Worm (Caenorhabditis elegans) whole organism, L4 larva: ENCODE results near the gene idpp-6.

Experiments
- D1046.2 ChIP-seq: fragments of 200-800 bp; sonication (Bioruptor generic); IDR thresholded peaks from 2 replicates; pipeline ENCODE4 v1.3.6; 2022; ENCODE audit warnings: missing genetic modification characterization, missing compliant biosample characterization
- F37D6.2 ChIP-seq: sonication (generic microtip); optimal IDR thresholded peaks from 2 replicates; lab custom pipeline; 2016; ENCODE audit warnings: mild to moderate bottlenecking, missing genetic modification characterization, missing compliant biosample characterization
- ZK337.2 ChIP-seq: fragments of 200-800 bp; sonication (Bioruptor generic); IDR thresholded peaks from 2 replicates; pipeline ENCODE4 v1.3.6; 2022; ENCODE audit warnings: missing genetic modification reagents, missing genetic modification characterization, missing compliant biosample characterization
- aha-1 ChIP-seq: fragments of 150-350 bp; peaks from one replicate; lab custom pipeline; 2014; ENCODE audit warnings: missing biosample characterization, missing genetic modification characterization
- aly-2 ChIP-seq: sonication (generic microtip); optimal IDR thresholded peaks from 2 replicates; lab custom pipeline; 2018; ENCODE audit warnings: missing biosample characterization, missing genetic modification characterization
- ama-1 ChIP-seq: fragments of 150-350 bp; optimal IDR thresholded peaks from 2 replicates; lab custom pipeline; 2014; ENCODE audit warnings: inconsistent platforms, mixed read lengths
- arid-1 ChIP-seq: fragments of 200-800 bp; sonication (Bioruptor generic); conservative IDR thresholded peaks from 2 replicates; pipeline ENCODE4 v1.3.6; 2022; ENCODE audit warnings: missing genetic modification reagents, missing genetic modification characterization, missing compliant biosample characterization
- ceh-28 ChIP-seq: fragments of 150-350 bp; optimal IDR thresholded peaks from 2 replicates; lab custom pipeline; 2014; ENCODE audit warnings: missing biosample characterization, missing genetic modification reagents, missing genetic modification characterization
- ceh-82 ChIP-seq: sonication (generic microtip); optimal IDR thresholded peaks from 2 replicates; lab custom pipeline; 2017; ENCODE audit warnings: missing biosample characterization, missing genetic modification characterization
- ctbp-1 ChIP-seq: fragments of 200-800 bp; sonication (Bioruptor generic); IDR thresholded peaks from 2 replicates; pipeline ENCODE4 v1.3.6; 2022; ENCODE audit warnings: missing genetic modification reagents, missing genetic modification characterization, missing compliant biosample characterization
- daf-12 ChIP-seq: fragments of 150-350 bp; optimal IDR thresholded peaks from 2 replicates; lab custom pipeline; 2014; ENCODE audit warnings: missing biosample characterization, missing genetic modification reagents, missing genetic modification characterization
- daf-19 ChIP-seq: fragments of 200-800 bp; sonication (Bioruptor generic); conservative IDR thresholded peaks from 2 replicates; pipeline ENCODE4 v1.3.6; 2022; ENCODE audit warnings: missing genetic modification characterization, missing compliant biosample characterization
- dmd-9 ChIP-seq: fragments of 200-800 bp; sonication (Bioruptor generic); IDR thresholded peaks from 2 replicates; pipeline ENCODE4 v1.3.6; 2022; ENCODE audit warnings: missing genetic modification reagents, missing genetic modification characterization, missing compliant biosample characterization
- fkh-10 ChIP-seq: fragments of 150-350 bp; optimal IDR thresholded peaks from 2 replicates; lab custom pipeline; 2014; ENCODE audit warnings: missing biosample characterization, missing genetic modification reagents, missing genetic modification characterization
- hif-1 ChIP-seq, 2 experiments: sonication (generic microtip); optimal IDR thresholded peaks; 2 replicates each; lab custom pipeline; 2016 to 2017; ENCODE audit warnings: missing compliant biosample characterization in 2 of 2, missing genetic modification characterization in 2 of 2, missing genetic modification reagents in 2 of 2, missing genotype in 2 of 2, mild to moderate bottlenecking in 1 of 2
- hlh-11 ChIP-seq: fragments of 200-800 bp; sonication (Bioruptor generic); optimal IDR thresholded peaks from 2 replicates; lab custom pipeline; 2018; ENCODE audit warnings: mild to moderate bottlenecking, missing genetic modification characterization, missing compliant biosample characterization
- hlh-30 ChIP-seq: sonication (generic microtip); optimal IDR thresholded peaks from 2 replicates; lab custom pipeline; 2017; ENCODE audit warnings: antibody characterized with exemption, mild to moderate bottlenecking, missing genetic modification characterization, missing compliant biosample characterization; ENCODE audit not compliant: insufficient read depth
- hmg-1.1 ChIP-seq: fragments of 200-800 bp; sonication (Bioruptor generic); IDR thresholded peaks from 2 replicates; pipeline ENCODE4 v1.3.6; 2022; ENCODE audit warnings: missing genetic modification reagents, missing genetic modification characterization, missing compliant biosample characterization
- jun-1 ChIP-seq: fragments of 150-350 bp; optimal IDR thresholded peaks from 2 replicates; lab custom pipeline; 2014; ENCODE audit warnings: missing biosample characterization, missing genetic modification reagents, missing genetic modification characterization
- lin-38 ChIP-seq: fragments of 200-800 bp; sonication (Bioruptor generic); IDR thresholded peaks from 2 replicates; pipeline ENCODE4 v1.3.6; 2022; ENCODE audit warnings: missing genetic modification reagents, missing genetic modification characterization, missing compliant biosample characterization
- lin-39 ChIP-seq: fragments of 150-350 bp; optimal IDR thresholded peaks from 2 replicates; lab custom pipeline; 2014; ENCODE audit warnings: missing biosample characterization, missing genetic modification reagents, missing genetic modification characterization
- lsy-2 ChIP-seq, 2 experiments: fragments of 150-350 bp in 1 of 2; sonication (generic microtip) in 1 of 2; optimal IDR thresholded peaks; 2 replicates each; lab custom pipeline; 2014 to 2017; ENCODE audit warnings: missing biosample characterization in 2 of 2, missing genetic modification characterization in 2 of 2
- madf-9 ChIP-seq: fragments of 200-800 bp; sonication (Bioruptor generic); conservative IDR thresholded peaks from 2 replicates; pipeline ENCODE4 v1.3.6; 2022; ENCODE audit warnings: missing genetic modification reagents, missing genetic modification characterization, missing compliant biosample characterization
- mdt-29 ChIP-seq: fragments of 200-800 bp; sonication (Bioruptor generic); IDR thresholded peaks from 2 replicates; pipeline ENCODE4 v1.3.6; 2022; ENCODE audit warnings: missing genetic modification reagents, missing genetic modification characterization, missing compliant biosample characterization
- mep-1 ChIP-seq: fragments of 150-350 bp; sonication (generic microtip); optimal IDR thresholded peaks from 3 replicates; lab custom pipeline; 2014; ENCODE audit warnings: missing biosample characterization, missing genetic modification characterization
- mes-2 ChIP-seq: sonication (generic microtip); optimal IDR thresholded peaks from 2 replicates; lab custom pipeline; 2016; ENCODE audit warnings: missing genotype, mild to moderate bottlenecking, missing genetic modification characterization, missing compliant biosample characterization; ENCODE audit not compliant: poor library complexity, severe bottlenecking
- nhr-10 ChIP-seq: fragments of 150-350 bp; optimal IDR thresholded peaks from 2 replicates; lab custom pipeline; 2014; ENCODE audit warnings: missing biosample characterization, missing genetic modification characterization
- nhr-102 ChIP-seq: sonication (generic microtip); optimal IDR thresholded peaks from 2 replicates; lab custom pipeline; 2016; ENCODE audit warnings: mild to moderate bottlenecking, missing genetic modification characterization, moderate library complexity, missing compliant biosample characterization
- nhr-11 ChIP-seq: fragments of 150-350 bp; optimal IDR thresholded peaks from 2 replicates; lab custom pipeline; 2014; ENCODE audit warnings: missing biosample characterization, missing genetic modification characterization
- nhr-237 ChIP-seq: sonication (generic microtip); optimal IDR thresholded peaks from 2 replicates; lab custom pipeline; 2017; ENCODE audit warnings: missing biosample characterization, missing genetic modification characterization
- nhr-25 ChIP-seq: sonication (generic microtip); optimal IDR thresholded peaks from 2 replicates; lab custom pipeline; 2017; ENCODE audit warnings: missing genetic modification characterization, mild to moderate bottlenecking, missing compliant biosample characterization, antibody characterized with exemption, moderate library complexity, borderline replicate concordance; ENCODE audit not compliant: insufficient read depth
- nhr-28 ChIP-seq: fragments of 150-350 bp; optimal IDR thresholded peaks from 2 replicates; lab custom pipeline; 2014; ENCODE audit warnings: missing biosample characterization, missing genetic modification characterization
- nhr-41 ChIP-seq: fragments of 200-800 bp; sonication (Bioruptor generic); IDR thresholded peaks from 2 replicates; pipeline ENCODE4 v1.3.6; 2022; ENCODE audit warnings: missing genetic modification reagents, missing genetic modification characterization, missing compliant biosample characterization
- nhr-48 ChIP-seq: sonication (generic microtip); optimal IDR thresholded peaks from 2 replicates; lab custom pipeline; 2016; ENCODE audit warnings: mild to moderate bottlenecking, missing genetic modification characterization, missing compliant biosample characterization
- nhr-76 ChIP-seq: fragments of 150-350 bp; optimal IDR thresholded peaks from 2 replicates; lab custom pipeline; 2014; ENCODE audit warnings: missing biosample characterization, missing genetic modification characterization
- pha-4 ChIP-seq, 2 experiments: fragments of 150-350 bp in 1 of 2; fragments of 200-800 bp in 1 of 2; sonication (Bioruptor generic) in 1 of 2; IDR thresholded peaks in 1 of 2; optimal IDR thresholded peaks in 1 of 2; 2 replicates each; pipeline versions ENCODE4 v1.3.6 to Lab custom; 2014 to 2022; ENCODE audit warnings: missing genetic modification characterization in 2 of 2, missing genetic modification reagents in 2 of 2, missing biosample characterization in 1 of 2, missing compliant biosample characterization in 1 of 2
- php-3 ChIP-seq: fragments of 200-800 bp; sonication (Bioruptor generic); IDR thresholded peaks from 2 replicates; pipeline ENCODE4 v1.3.6; 2022; ENCODE audit warnings: missing genetic modification reagents, missing genetic modification characterization, missing compliant biosample characterization
- saeg-2 ChIP-seq: fragments of 200-800 bp; sonication (Bioruptor generic); IDR thresholded peaks from 2 replicates; pipeline ENCODE4 v1.3.6; 2022; ENCODE audit warnings: missing genetic modification reagents, missing genetic modification characterization, missing compliant biosample characterization
- skn-1 ChIP-seq: fragments of 150-350 bp; optimal IDR thresholded peaks from 2 replicates; lab custom pipeline; 2014; ENCODE audit warnings: missing biosample characterization, missing genetic modification characterization
- tag-97 ChIP-seq: fragments of 200-800 bp; sonication (Bioruptor generic); IDR thresholded peaks from 2 replicates; pipeline ENCODE4 v1.3.6; 2022; ENCODE audit warnings: missing genetic modification characterization, missing compliant biosample characterization
- unc-62 ChIP-seq, 3 experiments: fragments of 150-350 bp in 1 of 3; sonication (generic microtip); optimal IDR thresholded peaks in 2 of 3; peaks in 1 of 3; 1 replicate in 1 of 3; 2 replicates in 2 of 3; lab custom pipeline; 2014 to 2017; ENCODE audit warnings: missing biosample characterization in 3 of 3, missing genetic modification characterization in 3 of 3, missing genetic modification reagents in 3 of 3, missing genotype in 1 of 3
- zag-1 ChIP-seq: fragments of 150-350 bp; optimal IDR thresholded peaks from 2 replicates; lab custom pipeline; 2014; ENCODE audit warnings: missing biosample characterization, missing genetic modification characterization
- zfp-3 ChIP-seq: fragments of 200-800 bp; sonication (Bioruptor generic); conservative IDR thresholded peaks from 2 replicates; pipeline ENCODE4 v1.3.6; 2022; ENCODE audit warnings: missing genetic modification reagents, missing genetic modification characterization, missing compliant biosample characterization

idpp-6 gene

DNA sequence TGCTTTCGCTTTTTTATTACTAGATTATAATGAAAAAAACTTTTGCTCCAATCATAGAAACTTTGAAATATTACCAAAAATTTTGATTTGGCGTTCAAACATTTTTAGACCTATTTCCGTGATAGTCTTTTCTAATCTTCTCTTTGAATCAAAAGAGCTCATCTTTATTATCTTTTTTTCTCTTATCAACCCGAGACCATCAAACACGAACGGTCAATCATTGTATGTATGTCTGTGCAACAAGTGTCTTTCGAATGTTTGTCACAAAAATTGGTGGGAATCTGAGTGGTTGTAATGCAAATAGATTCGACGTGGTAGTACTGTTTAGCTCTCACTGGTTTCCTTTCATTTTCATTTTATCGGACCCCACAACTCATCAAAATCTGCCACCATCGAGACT, 16.8 kb downstream of the idpp-6 start, which contains the start of gene M03A8.3:
TSS of gene M03A8.3 (plus strand) at position 278 of the 400 bp plus-strand sequence.
- no peak for TF ChIP-seq lsy-2 (tag; optimal IDR thresholded peaks at IDR 0.05; lab: Kevin White, UChicago)
- TF ChIP-seq hlh-11 (tag; lab: Kevin White, UChicago): peak; percentile 19
- peak; percentile 71 for TF ChIP-seq aha-1

DNA sequence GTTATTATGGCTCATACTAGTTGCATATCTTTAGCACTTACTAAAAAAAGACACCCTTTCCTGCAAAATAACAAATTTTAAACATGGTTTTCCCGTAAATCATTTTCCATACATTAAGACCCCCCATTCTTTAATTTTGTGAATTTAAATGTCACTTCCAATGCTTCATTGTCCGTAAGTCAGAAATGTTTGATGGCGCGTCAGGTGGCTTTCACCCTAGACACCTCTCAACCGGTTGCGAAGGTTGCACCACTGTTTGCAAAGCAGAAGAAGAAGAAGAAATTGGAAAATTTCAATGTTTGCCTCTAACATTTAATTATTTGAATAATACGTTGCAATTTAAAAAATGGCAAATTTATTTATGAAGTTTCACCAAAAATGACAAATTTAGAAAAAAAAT, 18.6 kb downstream of the idpp-6 start:
- TF ChIP-seq F37D6.2 (tag; lab: Kevin White, UChicago) (no peak), hlh-11 (tag; lab: Kevin White, UChicago) (no peak), aha-1 (no peak), D1046.2 (GFP tag; lab: Robert Waterston, UW) (no peak), mdt-29 (no peak), nhr-10 (no peak), zfp-3 (GFP tag; lab: Robert Waterston, UW) (no peak), nhr-11 (tag; lab: Kevin White, UChicago) (no peak), unc-62 (GFP tag; optimal IDR thresholded peaks at IDR 0.05 in 1 of 2; lab: Kevin White, UChicago) (no peak), unc-62 (tag; optimal IDR thresholded peaks at IDR 0.05; lab: Kevin White, UChicago) (no peak), zag-1 (tag; lab: Kevin White, UChicago) (no peak), saeg-2 (GFP tag; lab: Robert Waterston, UW) (no peak), lsy-2 (tag; optimal IDR thresholded peaks at IDR 0.05; lab: Kevin White, UChicago) (no peak), ama-1 (lab: Kevin White, UChicago) (no peak)

DNA sequence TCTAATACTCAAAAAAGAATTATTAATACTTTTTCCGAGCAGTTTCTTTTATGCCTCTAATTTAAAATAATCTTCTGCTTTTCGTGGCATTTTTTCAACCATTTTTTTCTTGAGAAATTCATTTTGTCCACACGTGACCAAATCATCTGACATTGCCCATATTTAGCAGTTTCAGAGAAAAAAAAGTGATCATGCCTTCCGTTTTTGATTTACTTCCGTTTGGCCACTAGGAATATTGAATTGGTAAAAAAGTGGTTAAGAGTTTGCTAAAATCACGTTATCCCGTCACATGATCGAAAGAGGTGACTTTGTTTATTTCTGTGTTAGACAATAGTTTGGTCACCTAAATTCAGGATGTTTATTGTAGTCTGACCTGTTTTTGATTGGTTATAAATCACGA, 21.4 kb downstream of the idpp-6 start:
- no peak for TF ChIP-seq ZK337.2 (GFP tag; lab: Robert Waterston, UW)
- TF ChIP-seq madf-9: no peak
- TF ChIP-seq arid-1 (GFP tag; lab: Robert Waterston, UW): no peak
- TF ChIP-seq zfp-3 (GFP tag; lab: Robert Waterston, UW): no peak
- no peak for TF ChIP-seq ama-1 (lab: Kevin White, UChicago)
- no peak for TF ChIP-seq nhr-102 (tag; lab: Kevin White, UChicago)
- no peak for TF ChIP-seq skn-1
- no peak for TF ChIP-seq fkh-10 (GFP tag; lab: Kevin White, UChicago)
- no peak for TF ChIP-seq D1046.2 (GFP tag; lab: Robert Waterston, UW)
- TF ChIP-seq nhr-25: no peak
- TF ChIP-seq jun-1: no peak
- TF ChIP-seq tag-97: no peak
- TF ChIP-seq daf-19 (GFP tag; lab: Robert Waterston, UW): no peak
- TF ChIP-seq hlh-30: peak; percentile 69
- TF ChIP-seq ceh-82 (tag; lab: Kevin White, UChicago): no peak
- TF ChIP-seq nhr-237 (tag; lab: Kevin White, UChicago): no peak
- TF ChIP-seq nhr-41 (GFP tag; lab: Robert Waterston, UW): no peak
- TF ChIP-seq nhr-76 (tag; lab: Kevin White, UChicago): no peak
- TF ChIP-seq aha-1: peak; percentile 87
- peak in 1 of 2 experiments; percentile 35 for TF ChIP-seq hif-1 (tag; optimal IDR thresholded peaks at IDR 0.05; lab: Kevin White, UChicago)
- TF ChIP-seq lin-39 (tag; lab: Kevin White, UChicago): no peak

DNA sequence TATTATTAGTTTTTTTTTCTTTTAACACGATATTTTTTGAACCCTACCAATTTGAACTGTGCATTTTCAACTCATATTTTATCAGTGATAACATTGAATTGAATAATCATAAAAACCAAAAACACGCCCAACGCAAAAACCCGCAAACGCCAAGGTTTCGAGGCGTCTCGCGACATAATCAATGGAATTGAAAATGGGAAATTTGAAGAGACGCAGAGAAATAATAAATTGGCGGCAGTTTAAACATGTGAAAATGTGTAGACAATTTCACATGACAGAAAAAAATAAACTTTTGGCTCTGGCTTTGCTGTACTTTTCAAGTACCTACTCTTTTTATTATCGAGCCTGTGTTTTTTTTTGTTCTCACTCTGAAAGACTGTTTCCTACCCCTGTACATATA, 21.9 kb downstream of the idpp-6 start:
- TF ChIP-seq nhr-48 (peak; percentile 66), ctbp-1 (GFP tag; lab: Robert Waterston, UW) (no peak), F37D6.2 (tag; lab: Kevin White, UChicago) (no peak), lin-38 (GFP tag; lab: Robert Waterston, UW) (no peak; the same call in 1 of the 2 replicates), daf-19 (GFP tag; lab: Robert Waterston, UW) (no peak), nhr-28 (tag; lab: Kevin White, UChicago) (peak; percentile 71), mep-1 (peak; percentile 68), pha-4 (GFP tag; IDR thresholded peaks at IDR 0.05; lab: Robert Waterston, UW) (peak; percentile 23; the same call in 1 of the 2 replicates), pha-4 (tag; optimal IDR thresholded peaks at IDR 0.05; lab: Kevin White, UChicago) (no peak), ceh-28 (tag; lab: Kevin White, UChicago) (no peak), php-3 (GFP tag; lab: Robert Waterston, UW) (peak; percentile 69), dmd-9 (no peak), unc-62 (GFP tag; optimal IDR thresholded peaks at IDR 0.05 in 1 of 2; lab: Kevin White, UChicago) (no peak), unc-62 (tag; optimal IDR thresholded peaks at IDR 0.05; lab: Kevin White, UChicago) (no peak), hlh-11 (tag; lab: Kevin White, UChicago) (peak; percentile 86), arid-1 (GFP tag; lab: Robert Waterston, UW) (no peak), hmg-1.1 (GFP tag; lab: Robert Waterston, UW) (peak; percentile 56), hif-1 (tag; optimal IDR thresholded peaks at IDR 0.05; lab: Kevin White, UChicago) (peak in 1 of 2 experiments; percentile 39), daf-12 (tag; lab: Kevin White, UChicago) (no peak), ZK337.2 (GFP tag; lab: Robert Waterston, UW) (no peak), madf-9 (no peak), aly-2 (tag; lab: Kevin White, UChicago) (no peak), mes-2 (tag; lab: Kevin White, UChicago) (peak; percentile 47)
